Fruit fly (Drosophila melanogaster): ENCODE measurements around the gene Cmpk.

dm6 chr3R:26081380-26081991, 26.2 kb upstream of the Cmpk start:
- no peak for TF ChIP-seq gsb (GFP tag; IDR thresholded peaks at IDR 0.05)
- no peak for TF ChIP-seq CHES-1-like (GFP tag; optimal IDR thresholded peaks at IDR 0.05)
- TF ChIP-seq CG4707 (GFP tag; optimal IDR thresholded peaks at IDR 0.05): no peak
- TF ChIP-seq CG8388 (GFP tag; optimal IDR thresholded peaks at IDR 0.05): peak; percentile 54
- TF ChIP-seq CG5953 (GFP tag; IDR thresholded peaks at IDR 0.05): no peak
- no peak for TF ChIP-seq Hsf (GFP tag; optimal IDR thresholded peaks at IDR 0.05)
- TF ChIP-seq Taf1 (GFP tag; IDR thresholded peaks at IDR 0.05): no peak
- TF ChIP-seq NfI (GFP tag; optimal IDR thresholded peaks at IDR 0.05): peak; percentile 28
- TF ChIP-seq Abd-B (GFP tag; optimal IDR thresholded peaks at IDR 0.05): peak; percentile 24
- no peak for TF ChIP-seq insv (GFP tag; optimal IDR thresholded peaks at IDR 0.05)
- peak; percentile 78 for TF ChIP-seq gem (tag; optimal IDR thresholded peaks at IDR 0.05)
- no peak for TF ChIP-seq CG6791 (GFP tag; IDR thresholded peaks at IDR 0.05; ENCODE audit: partially characterized antibody)
- peak; percentile 2 for TF ChIP-seq CG30431 (GFP tag; optimal IDR thresholded peaks at IDR 0.05)
- TF ChIP-seq CG16813 (GFP tag; IDR thresholded peaks at IDR 0.05; ENCODE audit: partially characterized antibody): no peak

All from whole organism, embryonic.